Worm (Caenorhabditis elegans) whole organism, young adult: ENCODE data around the gene spp-4.
A peak's percentile ranks its signal among the peaks of the same experiment; 100 is the strongest.

Experiments used
- B0336.3 ChIP-seq: fragments of 200-800 bp; sonication (Bioruptor generic); IDR thresholded peaks from 2 replicates; pipeline ENCODE4 v1.3.6; 2022; ENCODE audit warnings: missing genetic modification characterization, missing compliant biosample characterization
- F49E8.2 ChIP-seq: sonication (generic microtip); optimal IDR thresholded peaks from 3 replicates; lab custom pipeline; 2017; ENCODE audit warnings: missing genetic modification characterization, mild to moderate bottlenecking, missing compliant biosample characterization, antibody characterized with exemption, moderate library complexity; ENCODE audit not compliant: insufficient read depth
- K11D2.4 ChIP-seq: fragments of 200-800 bp; sonication (Bioruptor generic); IDR thresholded peaks from 2 replicates; pipeline ENCODE4 v1.3.6; 2022; ENCODE audit warnings: missing genetic modification reagents, missing genetic modification characterization, missing compliant biosample characterization
- K12H6.12 ChIP-seq: fragments of 200-800 bp; sonication (Bioruptor generic); optimal IDR thresholded peaks from 2 replicates; lab custom pipeline; 2018; ENCODE audit warnings: mild to moderate bottlenecking, missing genetic modification characterization, missing compliant biosample characterization
- Y67H2A.10 ChIP-seq: fragments of 200-800 bp; sonication (Bioruptor generic); conservative IDR thresholded peaks from 2 replicates; pipeline ENCODE4 v1.3.6; 2022; ENCODE audit warnings: missing genetic modification reagents, missing genetic modification characterization, missing compliant biosample characterization
- ZK185.1 ChIP-seq: sonication (generic microtip); optimal IDR thresholded peaks from 2 replicates; lab custom pipeline; 2016; ENCODE audit warnings: mild to moderate bottlenecking, missing genetic modification characterization, missing compliant biosample characterization; ENCODE audit not compliant: poor library complexity, severe bottlenecking
- ama-1 ChIP-seq, 3 experiments: fragments of 150-350 bp in 1 of 3; sonication (generic microtip) in 2 of 3; optimal IDR thresholded peaks; 2 replicates each; lab custom pipeline; 2014 to 2018; ENCODE audit warnings: missing biosample characterization in 2 of 3, missing genetic modification characterization in 2 of 3, missing genetic modification reagents in 2 of 3
- aptf-2 ChIP-seq: fragments of 200-800 bp; sonication (Bioruptor generic); conservative IDR thresholded peaks from 2 replicates; pipeline ENCODE4 v1.3.6; 2022; ENCODE audit warnings: missing genetic modification reagents, missing genetic modification characterization, missing compliant biosample characterization
- aptf-3 ChIP-seq: fragments of 200-800 bp; sonication (Bioruptor generic); IDR thresholded peaks from 2 replicates; pipeline ENCODE4 v1.3.6; 2022; ENCODE audit warnings: missing genetic modification characterization, missing compliant biosample characterization
- atf-7 ChIP-seq: sonication (generic microtip); optimal IDR thresholded peaks from 2 replicates; lab custom pipeline; 2017; ENCODE audit warnings: mild to moderate bottlenecking, missing genetic modification characterization, missing compliant biosample characterization
- attf-3 ChIP-seq: fragments of 200-800 bp; sonication (Bioruptor generic); conservative IDR thresholded peaks from 2 replicates; pipeline ENCODE4 v1.3.6; 2022; ENCODE audit warnings: missing genetic modification reagents, missing genetic modification characterization, missing compliant biosample characterization
- ceh-27 ChIP-seq: fragments of 200-800 bp; sonication (Bioruptor generic); optimal IDR thresholded peaks from 2 replicates; lab custom pipeline; 2018; ENCODE audit warnings: mild to moderate bottlenecking, missing genetic modification characterization, moderate library complexity, missing compliant biosample characterization
- chd-7 ChIP-seq: sonication (generic microtip); optimal IDR thresholded peaks from 2 replicates; lab custom pipeline; 2016; ENCODE audit warnings: mild to moderate bottlenecking, missing genetic modification characterization, moderate library complexity, missing compliant biosample characterization
- die-1 ChIP-seq: sonication (generic microtip); optimal IDR thresholded peaks from 2 replicates; lab custom pipeline; 2016; ENCODE audit warnings: missing genotype, mild to moderate bottlenecking, missing genetic modification characterization, missing compliant biosample characterization
- dox-1 ChIP-seq: fragments of 200-800 bp; sonication (Bioruptor generic); IDR thresholded peaks from 2 replicates; pipeline ENCODE4 v1.3.6; 2022; ENCODE audit warnings: missing genetic modification reagents, missing genetic modification characterization, missing compliant biosample characterization
- dpff-1 ChIP-seq: sonication (generic microtip); optimal IDR thresholded peaks from 2 replicates; lab custom pipeline; 2017; ENCODE audit warnings: mild to moderate bottlenecking, missing genetic modification characterization, missing compliant biosample characterization
- ekl-4 ChIP-seq: fragments of 200-800 bp; sonication (Bioruptor generic); IDR thresholded peaks from 2 replicates; pipeline ENCODE4 v1.3.6; 2022; ENCODE audit warnings: missing genetic modification reagents, missing genetic modification characterization, missing compliant biosample characterization
- gei-17 ChIP-seq: fragments of 200-800 bp; sonication (Bioruptor generic); optimal IDR thresholded peaks from 2 replicates; lab custom pipeline; 2018; ENCODE audit warnings: mild to moderate bottlenecking, missing genetic modification characterization, missing compliant biosample characterization
- hlh-12 ChIP-seq: sonication (generic microtip); optimal IDR thresholded peaks from 2 replicates; lab custom pipeline; 2016; ENCODE audit warnings: missing genetic modification characterization, missing compliant biosample characterization
- hmg-1.2 ChIP-seq: fragments of 200-800 bp; sonication (Bioruptor generic); IDR thresholded peaks from 2 replicates; pipeline ENCODE4 v1.3.6; 2022; ENCODE audit warnings: missing genetic modification reagents, missing genetic modification characterization, missing compliant biosample characterization
- lin-26 ChIP-seq: fragments of 200-800 bp; sonication (Bioruptor generic); IDR thresholded peaks from 2 replicates; pipeline ENCODE4 v1.3.6; 2022; ENCODE audit warnings: missing genetic modification reagents, missing genetic modification characterization, missing compliant biosample characterization
- lin-40 ChIP-seq: sonication (generic microtip); optimal IDR thresholded peaks from 2 replicates; lab custom pipeline; 2016; ENCODE audit warnings: missing genetic modification characterization, mild to moderate bottlenecking, missing compliant biosample characterization, missing genotype, missing genetic modification reagents
- lir-1 ChIP-seq: fragments of 200-800 bp; sonication (Bioruptor generic); conservative IDR thresholded peaks from 2 replicates; pipeline ENCODE4 v1.3.6; 2022; ENCODE audit warnings: missing genetic modification reagents, missing genetic modification characterization, missing compliant biosample characterization
- lsl-1 ChIP-seq: fragments of 200-800 bp; sonication (Bioruptor generic); optimal IDR thresholded peaks from 2 replicates; lab custom pipeline; 2018; ENCODE audit warnings: mild to moderate bottlenecking, missing genetic modification characterization, moderate library complexity, missing compliant biosample characterization
- lsy-27 ChIP-seq: sonication (generic microtip); optimal IDR thresholded peaks from 2 replicates; lab custom pipeline; 2017; ENCODE audit warnings: missing genetic modification characterization, mild to moderate bottlenecking, missing compliant biosample characterization, antibody characterized with exemption, missing genotype, borderline replicate concordance; ENCODE audit not compliant: insufficient read depth
- mcd-1 ChIP-seq: fragments of 200-800 bp; sonication (Bioruptor generic); IDR thresholded peaks from 2 replicates; pipeline ENCODE4 v1.3.6; 2022; ENCODE audit warnings: missing genetic modification reagents, missing genetic modification characterization, missing compliant biosample characterization
- nfya-1 ChIP-seq: sonication (generic microtip); optimal IDR thresholded peaks from 2 replicates; lab custom pipeline; 2017; ENCODE audit warnings: antibody characterized with exemption, missing compliant biosample characterization, missing genetic modification characterization, borderline replicate concordance; ENCODE audit not compliant: insufficient read depth
- nhr-80 ChIP-seq: sonication (generic microtip); optimal IDR thresholded peaks from 2 replicates; lab custom pipeline; 2016; ENCODE audit warnings: missing genetic modification characterization, missing compliant biosample characterization
- repo-1 ChIP-seq: sonication (generic microtip); optimal IDR thresholded peaks from 2 replicates; lab custom pipeline; 2017; ENCODE audit warnings: mild to moderate bottlenecking, missing genetic modification characterization, missing compliant biosample characterization
- snpc-1.1 ChIP-seq: sonication (generic microtip); optimal IDR thresholded peaks from 2 replicates; lab custom pipeline; 2017; ENCODE audit warnings: missing genetic modification characterization, mild to moderate bottlenecking, missing compliant biosample characterization, antibody characterized with exemption, moderate library complexity, missing genotype, missing genetic modification reagents; ENCODE audit not compliant: insufficient read depth
- snpc-4 ChIP-seq, 5 experiments: fragments of 150-350 bp in 1 of 5; sonication (generic microtip) in 4 of 5; optimal IDR thresholded peaks; 2 replicates each; lab custom pipeline; 2014 to 2018; ENCODE audit warnings: missing genetic modification characterization in 5 of 5, missing biosample characterization in 3 of 5, antibody characterized with exemption in 2 of 5, mild to moderate bottlenecking in 2 of 5, missing compliant biosample characterization in 2 of 5, missing genotype in 2 of 5, moderate library complexity in 2 of 5, missing genetic modification reagents in 1 of 5
- somi-1 ChIP-seq: fragments of 200-800 bp; sonication (Bioruptor generic); optimal IDR thresholded peaks from 2 replicates; lab custom pipeline; 2018; ENCODE audit warnings: mild to moderate bottlenecking, missing genetic modification characterization, missing compliant biosample characterization
- tbp1 ChIP-seq: fragments of 200-800 bp; sonication (Bioruptor generic); optimal IDR thresholded peaks from 2 replicates; lab custom pipeline; 2018; ENCODE audit warnings: mild to moderate bottlenecking, missing genetic modification characterization, missing compliant biosample characterization
- tbx-9 ChIP-seq: sonication (generic microtip); optimal IDR thresholded peaks from 2 replicates; lab custom pipeline; 2016; ENCODE audit warnings: borderline replicate concordance, missing genetic modification characterization, inconsistent platforms, missing compliant biosample characterization
- tlf-1 ChIP-seq: fragments of 200-800 bp; sonication (Bioruptor generic); optimal IDR thresholded peaks from 2 replicates; lab custom pipeline; 2018; ENCODE audit warnings: mild to moderate bottlenecking, missing genetic modification characterization, missing compliant biosample characterization
- zfh-2 ChIP-seq: fragments of 200-800 bp; sonication (Bioruptor generic); conservative IDR thresholded peaks from 2 replicates; pipeline ENCODE4 v1.3.6; 2022; ENCODE audit warnings: missing genetic modification reagents, missing genetic modification characterization, missing compliant biosample characterization
- ztf-18 ChIP-seq: sonication (generic microtip); optimal IDR thresholded peaks from 2 replicates; lab custom pipeline; 2016; ENCODE audit warnings: missing genotype, mild to moderate bottlenecking, missing genetic modification characterization, missing compliant biosample characterization
- ztf-25 ChIP-seq: fragments of 200-800 bp; sonication (Bioruptor generic); IDR thresholded peaks from 2 replicates; pipeline ENCODE4 v1.3.6; 2022; ENCODE audit warnings: missing genetic modification reagents, missing genetic modification characterization, missing compliant biosample characterization
- ztf-28 ChIP-seq: fragments of 200-800 bp; sonication (Bioruptor generic); IDR thresholded peaks from 2 replicates; pipeline ENCODE4 v1.3.6; 2022; ENCODE audit warnings: missing genetic modification reagents, missing genetic modification characterization, missing compliant biosample characterization

spp-4 gene

DNA sequence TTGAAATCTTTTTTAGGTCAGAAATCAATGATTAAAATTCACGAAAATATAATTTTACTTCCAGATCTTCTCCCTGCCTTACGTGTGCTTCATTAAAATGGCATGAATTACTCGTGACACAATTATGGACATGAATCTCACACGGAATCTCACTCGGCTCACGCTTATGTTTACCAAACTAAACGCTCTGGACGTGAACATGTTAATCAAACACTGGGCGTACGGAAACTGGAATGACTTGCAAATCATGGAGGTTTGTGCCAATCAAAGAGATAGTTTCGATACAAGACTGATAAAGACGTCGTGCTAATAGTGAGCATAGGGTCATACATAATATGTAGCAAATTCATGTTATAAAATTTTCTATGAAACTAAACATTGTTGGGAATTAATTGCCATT is 4.0 kb downstream of the spp-4 start:
- TF ChIP-seq lsl-1 (GFP tag; lab: Kevin White, UChicago) (no peak), B0336.3 (0 out of 2 replicates have a peak, but pooled peaks have one; percentile 15), nhr-80 (tag; lab: Kevin White, UChicago) (peak; percentile 21), repo-1 (tag; lab: Kevin White, UChicago) (peak; percentile 27), tbp1 (GFP tag; lab: Kevin White, UChicago) (peak; percentile 3), tlf-1 (GFP tag; lab: Kevin White, UChicago) (no peak)

ce11 chrX:7313236-7313635 is 5.3 kb downstream of the spp-4 start:
- TF ChIP-seq snpc-1.1 (tag; lab: Kevin White, UChicago) (no peak), hlh-12 (tag; lab: Kevin White, UChicago) (no peak), ztf-28 (no peak), ekl-4 (GFP tag; lab: Robert Waterston, UW) (no peak), aptf-3 (GFP tag; lab: Robert Waterston, UW) (no peak), atf-7 (tag; lab: Kevin White, UChicago) (no peak), nhr-80 (tag; lab: Kevin White, UChicago) (no peak), dox-1 (GFP tag; lab: Robert Waterston, UW) (no peak), tbx-9 (tag; lab: Kevin White, UChicago) (no peak), F49E8.2 (tag; lab: Kevin White, UChicago) (no peak), lin-40 (tag; lab: Kevin White, UChicago) (no peak), ama-1 (optimal IDR thresholded peaks at IDR 0.05; lab: Kevin White, UChicago) (no peak), ama-1 (GFP tag; optimal IDR thresholded peaks at IDR 0.05; lab: Kevin White, UChicago) (no peak), dpff-1 (tag; lab: Kevin White, UChicago) (no peak)
- TF ChIP-seq, all 124 proteins: peak for 0

DNA sequence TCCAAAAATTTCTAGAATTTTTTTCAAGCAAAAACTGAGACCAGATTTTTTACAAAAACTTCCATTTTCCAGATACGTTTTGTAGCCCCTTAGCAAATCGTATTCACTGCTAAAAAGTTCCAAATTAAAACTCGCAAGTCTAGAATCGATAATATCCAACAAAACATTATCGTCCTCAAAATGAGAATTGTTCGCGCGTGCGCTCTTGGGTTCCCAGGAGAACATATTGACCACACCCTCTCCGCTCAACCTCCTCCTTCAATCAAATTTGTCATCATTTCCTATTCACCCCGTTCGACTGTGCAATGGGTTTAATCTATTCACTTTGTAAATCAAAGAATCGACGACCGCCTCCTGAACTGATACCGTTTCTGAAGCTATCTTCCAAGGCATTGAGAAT is 6.7 kb downstream of the spp-4 start:
- no peak for TF ChIP-seq lin-40 (tag; lab: Kevin White, UChicago)
- TF ChIP-seq aptf-2 (GFP tag; lab: Robert Waterston, UW) = peak; percentile 91
- TF ChIP-seq, all 124 proteins: peak for 1

DNA sequence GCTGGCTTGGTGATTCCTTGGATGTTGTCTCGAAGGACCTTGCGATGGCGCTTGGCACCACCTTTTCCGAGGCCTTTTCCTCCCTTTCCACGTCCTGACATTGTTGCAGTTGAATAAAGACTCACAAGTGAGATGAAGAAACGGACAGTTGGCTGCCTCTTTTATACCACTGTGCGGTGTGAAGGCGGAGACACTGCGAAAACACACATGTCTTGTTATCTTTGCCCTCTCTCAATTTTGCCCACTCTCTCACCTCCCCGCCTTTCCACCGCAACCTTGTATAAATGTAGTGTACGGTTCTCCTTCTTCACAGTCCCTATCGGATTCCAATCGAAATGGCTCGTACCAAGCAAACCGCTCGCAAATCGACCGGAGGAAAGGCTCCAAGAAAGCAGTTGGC is 8.8 kb downstream of the spp-4 start, which contains the start of the genes his-38 and his-40:
Gene his-38, minus strand, starts transcription at position 101 of the 400 bp plus-strand sequence.
Gene his-40, plus strand, starts transcription at position 336 of the 400 bp plus-strand sequence.
- TF ChIP-seq attf-3 (no peak), hmg-1.2 (GFP tag; lab: Robert Waterston, UW) (peak; percentile 36; the same call in 1 of the 2 replicates)

- TF ChIP-seq dox-1 (GFP tag; lab: Robert Waterston, UW) (peak; percentile 48; the same call in 1 of the 2 replicates), K11D2.4 (GFP tag; lab: Robert Waterston, UW) (peak; percentile 58; the same call in 1 of the 2 replicates), snpc-4 (GFP tag; optimal IDR thresholded peaks at IDR 0.05; lab: Kevin White, UChicago) (no peak), snpc-4 (tag; optimal IDR thresholded peaks at IDR 0.05; lab: Kevin White, UChicago) (peak in 3 of 4 experiments; percentile 3 to 7 (median 5)), lsy-27 (tag; lab: Kevin White, UChicago) (no peak), gei-17 (peak; percentile 11), lin-26 (GFP tag; lab: Robert Waterston, UW) (peak; percentile 68; the same call in 1 of the 2 replicates), mcd-1 (GFP tag; lab: Robert Waterston, UW) (peak; percentile 33; the same call in 1 of the 2 replicates), somi-1 (GFP tag; lab: Kevin White, UChicago) (peak; percentile 5), chd-7 (tag; lab: Kevin White, UChicago) (peak; percentile 34), Y67H2A.10 (GFP tag; lab: Robert Waterston, UW) (0 out of 2 replicates have a peak, but pooled peaks have one; percentile 31), ceh-27 (GFP tag; lab: Kevin White, UChicago) (peak; percentile 25), ztf-18 (no peak), zfh-2 (peak; percentile 86), ZK185.1 (tag; lab: Kevin White, UChicago) (peak; percentile 37), die-1 (tag; lab: Kevin White, UChicago) (no peak), nfya-1 (tag; lab: Kevin White, UChicago) (no peak), lir-1 (GFP tag; lab: Robert Waterston, UW) (0 out of 2 replicates have a peak, but pooled peaks have one; percentile 16), ztf-25 (GFP tag; lab: Robert Waterston, UW) (no peak), K12H6.12 (tag; lab: Kevin White, UChicago) (peak; percentile 58)
Measured at ce11 chrX:7306434-7306833, 12.1 kb downstream of the spp-4 start.
